Fruit fly (Drosophila melanogaster): ENCODE data around the gene CG43841.

CG43841 gene

dm6 chrX:18404632-18405238 lies 34.7 kb upstream of the CG43841 start (continued):
- no peak for TF ChIP-seq repo (GFP tag; optimal IDR thresholded peaks at IDR 0.05)
- TF ChIP-seq nerfin-2 (GFP tag; IDR thresholded peaks at IDR 0.05; ENCODE audit: partially characterized antibody), result no peak
- TF ChIP-seq CG8765 (GFP tag; IDR thresholded peaks at IDR 0.05), result no peak
- peak; percentile 12 for TF ChIP-seq CG1792 (GFP tag; optimal IDR thresholded peaks at IDR 0.05)
- no peak for TF ChIP-seq Fer3 (tag; optimal IDR thresholded peaks at IDR 0.05)
- TF ChIP-seq tll (GFP tag; optimal IDR thresholded peaks at IDR 0.05), result no peak
- TF ChIP-seq Hr3 (GFP tag; optimal IDR thresholded peaks at IDR 0.05), result peak; percentile 29
- no peak for TF ChIP-seq Nf-YC (tag; optimal IDR thresholded peaks at IDR 0.05)
- TF ChIP-seq lilli (GFP tag; optimal IDR thresholded peaks at IDR 0.05), result peak; percentile 12
- TF ChIP-seq CG9932 (GFP tag; IDR thresholded peaks at IDR 0.05), result no peak
- 0 out of 4 replicates have a peak, but pooled peaks have one; percentile 9 for TF ChIP-seq Gug (GFP tag; IDR thresholded peaks at IDR 0.05)
- no peak for TF ChIP-seq CG1647 (GFP tag; optimal IDR thresholded peaks at IDR 0.05)
- TF ChIP-seq onecut (GFP tag; IDR thresholded peaks at IDR 0.05), result no peak
- TF ChIP-seq NC2β (GFP tag; optimal IDR thresholded peaks at IDR 0.05), result no peak
- TF ChIP-seq shn (GFP tag; optimal IDR thresholded peaks at IDR 0.05), result peak; percentile 67
- no peak for TF ChIP-seq psq (GFP tag; optimal IDR thresholded peaks at IDR 0.05)
- TF ChIP-seq CG6854 (GFP tag; optimal IDR thresholded peaks at IDR 0.05), result no peak
- peak; percentile 12 for TF ChIP-seq az2 (GFP tag; optimal IDR thresholded peaks at IDR 0.05)
- TF ChIP-seq CG13775 (GFP tag; optimal IDR thresholded peaks at IDR 0.05), result no peak
- TF ChIP-seq Mrtf (GFP tag; IDR thresholded peaks at IDR 0.05), result no peak
- TF ChIP-seq CG14860 (GFP tag; IDR thresholded peaks at IDR 0.05; ENCODE audit: partially characterized antibody), result no peak
- TF ChIP-seq tgo (GFP tag; IDR thresholded peaks at IDR 0.05), result no peak
- TF ChIP-seq HmgZ (tag; optimal IDR thresholded peaks at IDR 0.05), result peak; percentile 8
- no peak for TF ChIP-seq sr (GFP tag; IDR thresholded peaks at IDR 0.05)
- no peak for TF ChIP-seq CG10959 (GFP tag; IDR thresholded peaks at IDR 0.05)
- TF ChIP-seq Jarid2 (GFP tag; optimal IDR thresholded peaks at IDR 0.05), result no peak
- no peak for TF ChIP-seq jigr1 (GFP tag; IDR thresholded peaks at IDR 0.05)
- TF ChIP-seq Xbp1 (GFP tag; optimal IDR thresholded peaks at IDR 0.05), result peak; percentile 13
- no peak for TF ChIP-seq abd-A (tag; optimal IDR thresholded peaks at IDR 0.05)
- peak; percentile 32 for TF ChIP-seq CG9817 (tag; optimal IDR thresholded peaks at IDR 0.05)
- TF ChIP-seq HLH54F (GFP tag; optimal IDR thresholded peaks at IDR 0.05), result peak; percentile 22
- peak; percentile 48 for TF ChIP-seq Abd-B (GFP tag; optimal IDR thresholded peaks at IDR 0.05)
- TF ChIP-seq CG16779 (GFP tag; IDR thresholded peaks at IDR 0.05), result no peak
- no peak for TF ChIP-seq Blimp-1 (GFP tag; optimal IDR thresholded peaks at IDR 0.05)
- TF ChIP-seq CG32767 (GFP tag; IDR thresholded peaks at IDR 0.05), result no peak
- no peak for TF ChIP-seq ranshi (GFP tag; IDR thresholded peaks at IDR 0.05)
- no peak for TF ChIP-seq CG31441 (GFP tag; IDR thresholded peaks at IDR 0.05)
- no peak for TF ChIP-seq jumu (GFP tag; optimal IDR thresholded peaks at IDR 0.05)
- peak; percentile 56 for TF ChIP-seq Sox100B (GFP tag; optimal IDR thresholded peaks at IDR 0.05)
- no peak for TF ChIP-seq CG5953 (GFP tag; IDR thresholded peaks at IDR 0.05)
- peak; percentile 11 for TF ChIP-seq CHES-1-like (GFP tag; optimal IDR thresholded peaks at IDR 0.05)
- no peak for TF ChIP-seq pzg (GFP tag; optimal IDR thresholded peaks at IDR 0.05)
- peak; percentile 46 for TF ChIP-seq bab2 (GFP tag; optimal IDR thresholded peaks at IDR 0.05)
- TF ChIP-seq HLH4C (GFP tag; IDR thresholded peaks at IDR 0.05; ENCODE audit: partially characterized antibody), result no peak
- TF ChIP-seq Hr51 (GFP tag; optimal IDR thresholded peaks at IDR 0.05), result peak in 1 of 2 experiments; percentile 49
- peak in 1 of 2 experiments; percentile 97 for TF ChIP-seq Pdp1 (GFP tag; optimal IDR thresholded peaks at IDR 0.05)
- TF ChIP-seq trem (tag; optimal IDR thresholded peaks at IDR 0.05), result no peak
- TF ChIP-seq Med (GFP tag), result peak; percentile 88
- no peak for TF ChIP-seq lbe (GFP tag; optimal IDR thresholded peaks at IDR 0.05)
- TF ChIP-seq unc-4 (GFP tag; IDR thresholded peaks at IDR 0.05; ENCODE audit: partially characterized antibody), result no peak

Measured in whole organism, embryonic.